Fruit fly (Drosophila melanogaster) Kc167 (cell line): ENCODE results near the gene Mst89B.

Source experiments
- Myc ChIP-seq: fragments of >200 bp; optimal IDR thresholded peaks from 2 replicates; lab custom pipeline; 2017; ENCODE audit warnings: missing external identifiers
- Sin3A ChIP-seq: fragments of >200 bp; optimal IDR thresholded peaks from 2 replicates; lab custom pipeline; 2018; ENCODE audit warnings: missing external identifiers
- h ChIP-seq: fragments of >200 bp; optimal IDR thresholded peaks from 3 replicates; lab custom pipeline; 2018; ENCODE audit warnings: missing external identifiers
- insv ChIP-seq: fragments of >200 bp; optimal IDR thresholded peaks from 3 replicates; lab custom pipeline; 2018; ENCODE audit warnings: missing external identifiers
- psq ChIP-seq: fragments of >200 bp; optimal IDR thresholded peaks from 2 replicates; lab custom pipeline; 2017; ENCODE audit warnings: missing external identifiers
- ttk ChIP-seq: sonication (Bioruptor generic); optimal IDR thresholded peaks from 2 replicates; lab custom pipeline; 2017; ENCODE audit warnings: missing external identifiers

Gene Mst89B

dm6 chr3R:16247609-16248499 lies 19.0 kb upstream of the Mst89B start:
- no peak for TF ChIP-seq Sin3A (lab: Kevin White, UChicago)
- no peak for TF ChIP-seq psq (lab: Kevin White, UChicago)

dm6 chr3R:16248500-16249025 lies 18.2 kb upstream of the Mst89B start:
- no peak for TF ChIP-seq psq (lab: Kevin White, UChicago)
- TF ChIP-seq Sin3A (lab: Kevin White, UChicago), result no peak
- TF ChIP-seq ttk (lab: Kevin White, UChicago), result no peak
- TF ChIP-seq insv (lab: Kevin White, UChicago), result no peak
- no peak for TF ChIP-seq h (lab: Kevin White, UChicago)
- no peak for TF ChIP-seq Myc

- no peak for TF ChIP-seq psq (lab: Kevin White, UChicago)
- TF ChIP-seq h (lab: Kevin White, UChicago), result no peak
- no peak for TF ChIP-seq ttk (lab: Kevin White, UChicago)
- TF ChIP-seq insv (lab: Kevin White, UChicago), result no peak
- no peak for TF ChIP-seq Myc
- TF ChIP-seq Sin3A (lab: Kevin White, UChicago), result no peak
Observed at dm6 chr3R:16249510-16249828, 17.3 kb upstream of the Mst89B start.

DNA sequence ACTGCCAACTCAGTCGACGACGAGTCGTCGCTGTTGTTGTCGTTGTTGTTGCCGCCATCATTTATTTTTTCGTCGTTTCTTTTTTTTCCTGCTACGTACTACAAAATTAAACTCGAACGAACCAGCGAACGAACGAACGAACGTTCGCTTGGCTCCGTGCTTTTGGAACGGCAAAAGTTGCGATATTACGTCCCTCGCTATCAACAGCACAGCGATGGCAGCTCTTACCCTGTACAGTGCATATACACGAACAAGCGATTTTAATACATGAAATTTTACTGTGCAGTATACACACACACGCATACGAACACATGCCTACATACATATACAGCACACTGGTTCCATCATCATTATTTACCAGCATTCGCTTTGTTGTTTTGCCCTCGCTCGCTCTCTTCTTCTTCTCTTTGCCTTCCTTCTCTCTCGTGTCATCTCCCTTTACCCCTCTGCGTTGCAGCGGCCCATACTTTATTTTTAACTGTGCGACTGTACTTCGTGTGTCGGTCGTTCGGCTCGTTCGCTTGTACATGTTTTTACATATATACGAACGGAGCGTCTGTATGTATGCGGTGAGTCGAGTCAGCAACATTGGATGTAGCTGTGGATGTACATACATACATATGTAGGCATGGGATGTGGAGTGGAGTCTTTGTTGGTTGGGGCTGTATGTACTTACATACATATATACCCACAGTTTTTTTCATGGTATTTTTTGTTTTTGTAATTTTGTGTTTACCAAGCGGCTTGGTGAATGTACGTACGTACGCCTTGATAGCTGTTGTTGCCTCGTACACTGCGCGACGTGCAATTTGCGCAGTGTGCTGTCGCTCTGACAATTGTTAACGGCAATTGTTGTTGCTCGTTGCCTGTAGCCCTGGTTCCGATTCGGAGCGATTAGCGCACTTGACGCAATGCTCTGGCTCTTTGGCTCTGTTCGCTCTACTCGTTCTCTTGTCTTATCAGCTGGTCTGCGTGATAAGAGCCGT lies 16.7 kb upstream of the Mst89B start:
- TF ChIP-seq h (lab: Kevin White, UChicago), result no peak
- no peak for TF ChIP-seq Myc
- no peak for TF ChIP-seq Sin3A (lab: Kevin White, UChicago)
- TF ChIP-seq insv (lab: Kevin White, UChicago), result no peak
- TF ChIP-seq psq (lab: Kevin White, UChicago), result no peak
- TF ChIP-seq ttk (lab: Kevin White, UChicago), result no peak

DNA sequence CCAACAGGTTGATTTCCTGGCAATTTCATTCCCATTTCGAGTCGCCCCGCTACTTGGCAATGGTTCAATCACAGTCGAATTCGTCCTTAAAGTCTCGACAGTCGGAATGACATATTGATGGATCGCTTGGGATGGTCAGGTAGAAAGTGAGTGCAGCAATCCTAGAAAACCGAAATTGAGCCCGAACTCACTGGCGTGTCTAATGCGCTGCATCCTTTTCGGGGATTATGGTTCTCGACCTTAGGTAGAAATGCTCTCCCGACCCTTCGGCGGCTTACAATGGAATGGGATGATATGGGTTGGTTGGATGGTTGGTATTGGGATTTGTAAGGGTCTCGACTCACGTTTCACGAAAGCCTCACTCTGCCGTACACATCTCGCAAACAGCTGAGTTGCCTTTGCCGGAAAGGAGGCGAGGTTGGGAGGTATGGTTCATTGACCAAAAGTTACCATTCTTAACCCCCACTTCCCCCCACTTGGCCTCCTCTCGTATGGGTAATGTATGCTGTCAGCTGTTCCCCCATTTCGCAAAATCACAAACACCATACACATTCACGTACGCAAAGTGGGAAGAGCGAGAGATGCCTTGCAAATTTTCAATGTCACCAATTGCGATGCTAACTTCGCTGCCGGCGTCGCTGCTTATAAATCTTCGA lies 15.4 kb upstream of the Mst89B start:
- TF ChIP-seq h (lab: Kevin White, UChicago) (no peak), psq (lab: Kevin White, UChicago) (no peak), insv (lab: Kevin White, UChicago) (no peak), ttk (lab: Kevin White, UChicago) (no peak), Myc (no peak), Sin3A (lab: Kevin White, UChicago) (no peak)

- TF ChIP-seq insv (lab: Kevin White, UChicago) (no peak), Sin3A (lab: Kevin White, UChicago) (no peak), h (lab: Kevin White, UChicago) (no peak), Myc (no peak), ttk (lab: Kevin White, UChicago) (no peak), psq (lab: Kevin White, UChicago) (no peak)
Observed at dm6 chr3R:16251926-16252287, 14.9 kb upstream of the Mst89B start.

DNA sequence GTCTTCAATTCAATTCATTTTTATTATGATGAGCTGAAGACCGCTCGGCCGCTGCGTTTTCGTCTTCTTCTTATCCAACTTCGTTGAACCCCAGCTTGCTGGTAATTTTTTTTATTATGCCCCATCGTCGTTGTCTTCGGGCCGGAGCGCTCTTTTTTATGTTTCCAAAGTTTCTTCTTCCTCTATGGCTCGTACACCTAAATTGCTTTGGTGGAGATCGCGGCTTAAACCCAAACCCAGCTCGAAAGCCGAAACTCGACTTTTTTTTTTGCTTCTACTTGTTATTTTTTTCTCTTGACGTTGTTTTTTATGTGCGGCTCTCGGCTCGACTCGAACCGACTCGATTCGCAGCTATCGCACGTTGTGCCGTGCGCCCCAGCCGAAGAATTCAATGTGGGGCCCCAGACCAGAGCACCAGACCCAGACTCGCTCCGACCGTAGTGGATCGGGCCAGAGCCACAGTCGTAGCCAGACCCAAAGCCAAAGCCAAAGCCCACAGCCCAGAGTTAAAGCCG lies 13.9 kb upstream of the Mst89B start:
- TF ChIP-seq Sin3A (lab: Kevin White, UChicago), result no peak
- no peak for TF ChIP-seq Myc
- no peak for TF ChIP-seq insv (lab: Kevin White, UChicago)
- no peak for TF ChIP-seq h (lab: Kevin White, UChicago)
- TF ChIP-seq ttk (lab: Kevin White, UChicago), result no peak
- no peak for TF ChIP-seq psq (lab: Kevin White, UChicago)

DNA sequence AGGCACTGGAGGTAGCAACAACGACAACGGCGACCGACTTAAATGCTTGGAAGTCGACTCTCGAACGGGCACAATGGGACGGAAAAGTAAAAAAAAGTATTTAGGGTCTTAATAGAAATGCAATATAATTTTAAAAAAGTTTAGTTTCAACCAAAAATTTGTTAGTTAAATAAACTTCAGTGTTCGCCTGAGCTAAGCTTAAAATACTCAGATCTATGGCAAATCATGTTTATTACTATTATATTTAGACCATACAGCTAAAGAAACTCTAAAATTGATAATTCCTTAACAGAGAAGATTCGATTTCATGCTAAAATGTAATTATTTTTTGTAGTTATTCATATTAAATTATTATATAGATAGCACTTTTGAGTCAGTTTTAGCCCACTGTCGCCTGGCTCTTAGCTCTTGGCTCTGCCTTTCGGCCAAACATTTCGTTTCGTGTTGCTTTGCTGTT lies 13.4 kb upstream of the Mst89B start:
- TF ChIP-seq Sin3A (lab: Kevin White, UChicago), result no peak
- no peak for TF ChIP-seq ttk (lab: Kevin White, UChicago)
- no peak for TF ChIP-seq insv (lab: Kevin White, UChicago)
- TF ChIP-seq h (lab: Kevin White, UChicago), result no peak

DNA sequence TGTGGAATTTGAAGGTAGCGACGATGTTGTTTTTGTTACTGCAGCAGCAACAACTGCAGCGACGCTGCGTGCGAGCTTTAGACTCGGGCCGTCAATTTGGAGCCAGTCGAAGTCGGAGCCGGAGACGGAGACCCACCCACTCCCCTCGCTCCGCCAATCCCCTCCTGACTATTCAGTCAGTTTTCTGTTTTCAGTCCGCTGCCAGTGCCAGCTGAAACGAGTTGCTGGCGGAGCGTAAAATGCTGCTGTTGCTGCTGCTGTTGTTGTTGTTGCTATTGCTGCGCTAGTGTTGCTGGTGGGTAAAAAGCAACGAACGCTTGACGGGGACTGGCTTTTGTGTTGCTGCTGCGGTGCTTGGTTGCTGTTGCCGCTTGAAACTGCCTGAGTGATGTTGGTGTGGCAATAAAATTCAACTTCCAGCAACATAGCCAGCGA lies 12.8 kb upstream of the Mst89B start:
- no peak for TF ChIP-seq psq (lab: Kevin White, UChicago)
- no peak for TF ChIP-seq h (lab: Kevin White, UChicago)
- no peak for TF ChIP-seq Myc
- TF ChIP-seq ttk (lab: Kevin White, UChicago), result no peak
- TF ChIP-seq insv (lab: Kevin White, UChicago), result no peak
- no peak for TF ChIP-seq Sin3A (lab: Kevin White, UChicago)

DNA sequence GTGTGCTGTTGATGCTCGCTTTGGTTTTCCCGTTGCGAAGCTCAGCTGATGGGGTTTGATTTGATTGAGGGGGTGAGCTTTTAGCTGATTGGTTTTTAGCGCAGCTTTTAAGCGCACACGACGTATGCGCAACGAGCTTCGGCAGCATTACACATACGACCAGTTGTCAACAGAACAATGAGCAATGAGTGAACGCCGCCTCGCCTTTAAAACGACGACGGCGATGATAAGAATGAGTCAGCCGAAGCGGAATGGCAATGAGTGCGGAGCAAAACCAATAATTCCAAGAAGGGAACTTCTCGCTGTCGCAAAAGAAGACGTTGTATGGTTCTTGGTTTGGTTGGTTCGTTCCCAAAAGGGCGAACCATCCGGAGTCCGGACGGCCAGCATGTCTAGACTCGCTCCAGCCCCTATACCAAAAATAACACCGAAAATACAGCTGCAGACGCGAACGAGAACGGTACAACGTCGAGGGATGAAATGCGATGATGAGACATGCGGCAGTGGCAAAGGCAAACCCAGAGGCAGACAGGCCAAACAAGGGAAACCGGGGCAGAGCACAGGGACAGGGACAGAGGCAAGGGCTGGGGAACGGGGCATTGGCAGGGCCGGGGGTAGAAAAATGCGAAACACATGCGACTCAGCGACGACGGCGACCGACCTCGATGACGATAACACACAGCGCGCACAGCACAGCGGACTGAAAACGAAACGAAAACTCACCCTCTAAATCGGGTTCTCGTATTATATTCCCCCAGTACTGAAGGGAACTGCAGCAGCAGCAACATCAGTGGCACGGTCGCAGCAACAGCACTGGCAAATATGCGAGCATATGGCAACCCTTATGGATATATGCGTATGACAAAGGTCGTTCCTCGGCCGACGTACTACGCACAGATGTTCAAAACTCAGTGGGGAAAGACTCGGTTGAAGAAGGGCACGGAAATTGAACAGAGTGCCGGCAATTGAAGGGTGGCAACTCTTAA lies 11.9 kb upstream of the Mst89B start:
- TF ChIP-seq Sin3A (lab: Kevin White, UChicago), result no peak
- TF ChIP-seq Myc, result no peak
- TF ChIP-seq h (lab: Kevin White, UChicago), result no peak
- TF ChIP-seq ttk (lab: Kevin White, UChicago), result no peak
- no peak for TF ChIP-seq psq (lab: Kevin White, UChicago)
- TF ChIP-seq insv (lab: Kevin White, UChicago), result no peak
